Worm (Caenorhabditis elegans) whole organism, young adult: ENCODE measurements around the gene ZK563.2.

Experiments
- C06A6.2 ChIP-seq: fragments of 200-800 bp; sonication (Bioruptor generic); conservative IDR thresholded peaks from 2 replicates; pipeline ENCODE4 v1.3.6; 2022; ENCODE audit warnings: missing genetic modification characterization, missing compliant biosample characterization
- F10E7.11 ChIP-seq: sonication (generic microtip); optimal IDR thresholded peaks from 2 replicates; lab custom pipeline; 2017; ENCODE audit warnings: mild to moderate bottlenecking, missing genetic modification characterization, moderate library complexity, missing compliant biosample characterization
- F23B12.7 ChIP-seq: sonication (generic microtip); optimal IDR thresholded peaks from 2 replicates; lab custom pipeline; 2017; ENCODE audit warnings: missing genetic modification characterization, mild to moderate bottlenecking, missing compliant biosample characterization, antibody characterized with exemption, moderate library complexity; ENCODE audit not compliant: insufficient read depth
- F52B5.7 ChIP-seq: sonication (generic microtip); optimal IDR thresholded peaks from 2 replicates; lab custom pipeline; 2016; ENCODE audit warnings: mild to moderate bottlenecking, missing genetic modification characterization, missing compliant biosample characterization
- F57C9.4 ChIP-seq: sonication (generic microtip); optimal IDR thresholded peaks from 2 replicates; lab custom pipeline; 2017; ENCODE audit warnings: mild to moderate bottlenecking, missing genetic modification characterization, missing compliant biosample characterization
- K11D2.4 ChIP-seq: fragments of 200-800 bp; sonication (Bioruptor generic); IDR thresholded peaks from 2 replicates; pipeline ENCODE4 v1.3.6; 2022; ENCODE audit warnings: missing genetic modification reagents, missing genetic modification characterization, missing compliant biosample characterization
- Y53G8AR.9 ChIP-seq: fragments of 200-800 bp; sonication (Bioruptor generic); conservative IDR thresholded peaks from 2 replicates; pipeline ENCODE4 v1.3.6; 2022; ENCODE audit warnings: missing genetic modification reagents, missing genetic modification characterization, missing compliant biosample characterization
- Y56A3A.18 ChIP-seq: fragments of 200-800 bp; sonication (Bioruptor generic); IDR thresholded peaks from 2 replicates; pipeline ENCODE4 v1.3.6; 2022; ENCODE audit warnings: missing genetic modification reagents, missing genetic modification characterization, missing compliant biosample characterization
- ZK185.1 ChIP-seq: sonication (generic microtip); optimal IDR thresholded peaks from 2 replicates; lab custom pipeline; 2016; ENCODE audit warnings: mild to moderate bottlenecking, missing genetic modification characterization, missing compliant biosample characterization; ENCODE audit not compliant: poor library complexity, severe bottlenecking
- akir-1 ChIP-seq: fragments of 200-800 bp; sonication (Bioruptor generic); optimal IDR thresholded peaks from 2 replicates; lab custom pipeline; 2018; ENCODE audit warnings: mild to moderate bottlenecking, missing genetic modification characterization, moderate library complexity, missing compliant biosample characterization
- athp-1 ChIP-seq: sonication (generic microtip); optimal IDR thresholded peaks from 2 replicates; lab custom pipeline; 2017; ENCODE audit warnings: mild to moderate bottlenecking, missing genetic modification characterization, missing compliant biosample characterization
- bed-2 ChIP-seq: fragments of 200-800 bp; sonication (Bioruptor generic); IDR thresholded peaks from 2 replicates; pipeline ENCODE4 v1.3.6; 2022; ENCODE audit warnings: missing genetic modification reagents, missing genetic modification characterization, missing compliant biosample characterization
- cebp-1 ChIP-seq, 2 experiments: fragments of 200-800 bp in 1 of 2; sonication (Bioruptor generic) in 1 of 2; sonication (generic microtip) in 1 of 2; IDR thresholded peaks in 1 of 2; optimal IDR thresholded peaks in 1 of 2; 2 replicates each; pipeline versions ENCODE4 v1.3.6 to Lab custom; 2017 to 2022; ENCODE audit warnings: missing compliant biosample characterization in 2 of 2, missing genetic modification characterization in 2 of 2, mild to moderate bottlenecking in 1 of 2, missing genetic modification reagents in 1 of 2, moderate library complexity in 1 of 2
- ceh-27 ChIP-seq: fragments of 200-800 bp; sonication (Bioruptor generic); optimal IDR thresholded peaks from 2 replicates; lab custom pipeline; 2018; ENCODE audit warnings: mild to moderate bottlenecking, missing genetic modification characterization, moderate library complexity, missing compliant biosample characterization
- ceh-79 ChIP-seq: sonication (generic microtip); optimal IDR thresholded peaks from 2 replicates; lab custom pipeline; 2017; ENCODE audit warnings: mild to moderate bottlenecking, missing genetic modification characterization, missing compliant biosample characterization
- ceh-91 ChIP-seq: fragments of 200-800 bp; sonication (Bioruptor generic); IDR thresholded peaks from 2 replicates; pipeline ENCODE4 v1.3.6; 2022; ENCODE audit warnings: missing genetic modification reagents, missing genetic modification characterization, missing compliant biosample characterization
- dpl-1 ChIP-seq: fragments of 150-350 bp; optimal IDR thresholded peaks from 2 replicates; lab custom pipeline; 2014; ENCODE audit warnings: missing biosample characterization, missing genetic modification reagents, missing genetic modification characterization
- efl-1 ChIP-seq: fragments of 150-350 bp; optimal IDR thresholded peaks from 2 replicates; lab custom pipeline; 2014; ENCODE audit warnings: missing biosample characterization, missing genetic modification reagents, missing genetic modification characterization
- egl-44 ChIP-seq: fragments of 200-800 bp; sonication (Bioruptor generic); IDR thresholded peaks from 2 replicates; pipeline ENCODE4 v1.3.6; 2022; ENCODE audit warnings: missing genetic modification reagents, missing genetic modification characterization, missing compliant biosample characterization
- gei-17 ChIP-seq: fragments of 200-800 bp; sonication (Bioruptor generic); optimal IDR thresholded peaks from 2 replicates; lab custom pipeline; 2018; ENCODE audit warnings: mild to moderate bottlenecking, missing genetic modification characterization, missing compliant biosample characterization
- him-1 ChIP-seq: sonication (generic microtip); optimal IDR thresholded peaks from 2 replicates; lab custom pipeline; 2016; ENCODE audit warnings: missing genotype, missing genetic modification reagents, missing genetic modification characterization, missing compliant biosample characterization
- lag-1 ChIP-seq: fragments of 200-800 bp; sonication (Bioruptor generic); IDR thresholded peaks from 2 replicates; pipeline ENCODE4 v1.3.6; 2022; ENCODE audit warnings: missing genetic modification reagents, missing genetic modification characterization, missing compliant biosample characterization
- let-526 ChIP-seq: fragments of 200-800 bp; sonication (Bioruptor generic); IDR thresholded peaks from 2 replicates; pipeline ENCODE4 v1.3.6; 2022; ENCODE audit warnings: missing genetic modification reagents, missing genetic modification characterization, missing compliant biosample characterization
- lin-26 ChIP-seq: fragments of 200-800 bp; sonication (Bioruptor generic); IDR thresholded peaks from 2 replicates; pipeline ENCODE4 v1.3.6; 2022; ENCODE audit warnings: missing genetic modification reagents, missing genetic modification characterization, missing compliant biosample characterization
- lir-1 ChIP-seq: fragments of 200-800 bp; sonication (Bioruptor generic); conservative IDR thresholded peaks from 2 replicates; pipeline ENCODE4 v1.3.6; 2022; ENCODE audit warnings: missing genetic modification reagents, missing genetic modification characterization, missing compliant biosample characterization
- madf-10 ChIP-seq: sonication (generic microtip); optimal IDR thresholded peaks from 2 replicates; lab custom pipeline; 2016; ENCODE audit warnings: mild to moderate bottlenecking, missing genetic modification characterization, missing compliant biosample characterization
- madf-3 ChIP-seq: fragments of 200-800 bp; sonication (Bioruptor generic); IDR thresholded peaks from 2 replicates; pipeline ENCODE4 v1.3.6; 2022; ENCODE audit warnings: missing genetic modification reagents, missing genetic modification characterization, missing compliant biosample characterization
- madf-6 ChIP-seq: fragments of 200-800 bp; sonication (Bioruptor generic); IDR thresholded peaks from 2 replicates; pipeline ENCODE4 v1.3.6; 2022; ENCODE audit warnings: missing genetic modification reagents, missing genetic modification characterization, missing compliant biosample characterization
- mel-28 ChIP-seq: sonication (generic microtip); optimal IDR thresholded peaks from 2 replicates; lab custom pipeline; 2016; ENCODE audit warnings: borderline replicate concordance, mild to moderate bottlenecking, missing genetic modification characterization, missing compliant biosample characterization
- mes-4 ChIP-seq: sonication (generic microtip); optimal IDR thresholded peaks from 2 replicates; lab custom pipeline; 2016; ENCODE audit warnings: missing genotype, missing genetic modification characterization, missing compliant biosample characterization
- mxl-1 ChIP-seq: sonication (generic microtip); optimal IDR thresholded peaks from 2 replicates; lab custom pipeline; 2016; ENCODE audit warnings: missing genetic modification characterization, missing compliant biosample characterization
- nfya-2 ChIP-seq: fragments of 200-800 bp; sonication (Bioruptor generic); IDR thresholded peaks from 2 replicates; pipeline ENCODE4 v1.3.6; 2022; ENCODE audit warnings: missing genetic modification reagents, missing genetic modification characterization, missing compliant biosample characterization
- nhr-80 ChIP-seq: sonication (generic microtip); optimal IDR thresholded peaks from 2 replicates; lab custom pipeline; 2016; ENCODE audit warnings: missing genetic modification characterization, missing compliant biosample characterization
- rcor-1 ChIP-seq: fragments of 200-800 bp; sonication (Bioruptor generic); IDR thresholded peaks from 2 replicates; pipeline ENCODE4 v1.3.6; 2022; ENCODE audit warnings: missing genetic modification reagents, missing genetic modification characterization, missing compliant biosample characterization
- rec-8 ChIP-seq, 2 experiments: sonication (generic microtip); optimal IDR thresholded peaks; 2 replicates each; lab custom pipeline; 2016; ENCODE audit warnings: mild to moderate bottlenecking in 2 of 2, missing genetic modification characterization in 2 of 2, missing genetic modification reagents in 2 of 2, missing genotype in 2 of 2, missing biosample characterization in 1 of 2, missing compliant biosample characterization in 1 of 2, moderate library complexity in 1 of 2
- rpc-1 ChIP-seq, 2 experiments: fragments of 150-350 bp in 1 of 2; sonication (generic microtip) in 1 of 2; optimal IDR thresholded peaks; 2 replicates each; lab custom pipeline; 2014 to 2018; ENCODE audit warnings: missing biosample characterization in 1 of 2, missing genetic modification characterization in 1 of 2, missing genetic modification reagents in 1 of 2, missing genotype in 1 of 2
- sea-2 ChIP-seq: fragments of 200-800 bp; sonication (Bioruptor generic); IDR thresholded peaks from 2 replicates; pipeline ENCODE4 v1.3.6; 2022; ENCODE audit warnings: missing genetic modification characterization, missing compliant biosample characterization
- snpc-1.3 ChIP-seq: sonication (generic microtip); optimal IDR thresholded peaks from 2 replicates; lab custom pipeline; 2017; ENCODE audit warnings: missing genetic modification characterization, mild to moderate bottlenecking, missing compliant biosample characterization, antibody characterized with exemption, moderate library complexity, missing genotype, missing genetic modification reagents; ENCODE audit not compliant: insufficient read depth
- tbp1 ChIP-seq: fragments of 200-800 bp; sonication (Bioruptor generic); optimal IDR thresholded peaks from 2 replicates; lab custom pipeline; 2018; ENCODE audit warnings: mild to moderate bottlenecking, missing genetic modification characterization, missing compliant biosample characterization
- unc-130 ChIP-seq: sonication (generic microtip); optimal IDR thresholded peaks from 2 replicates; lab custom pipeline; 2016; ENCODE audit warnings: missing genetic modification reagents, missing genetic modification characterization, missing compliant biosample characterization
- xnd-1 ChIP-seq: sonication (generic microtip); optimal IDR thresholded peaks from 2 replicates; lab custom pipeline; 2016; ENCODE audit warnings: missing genotype, missing genetic modification reagents, missing genetic modification characterization, missing compliant biosample characterization
- ztf-25 ChIP-seq: fragments of 200-800 bp; sonication (Bioruptor generic); IDR thresholded peaks from 2 replicates; pipeline ENCODE4 v1.3.6; 2022; ENCODE audit warnings: missing genetic modification reagents, missing genetic modification characterization, missing compliant biosample characterization
- ztf-26 ChIP-seq: sonication (generic microtip); optimal IDR thresholded peaks from 2 replicates; lab custom pipeline; 2017; ENCODE audit warnings: missing genetic modification characterization, missing compliant biosample characterization
- ztf-28 ChIP-seq: fragments of 200-800 bp; sonication (Bioruptor generic); IDR thresholded peaks from 2 replicates; pipeline ENCODE4 v1.3.6; 2022; ENCODE audit warnings: missing genetic modification reagents, missing genetic modification characterization, missing compliant biosample characterization
- ztf-3 ChIP-seq: fragments of 200-800 bp; sonication (Bioruptor generic); optimal IDR thresholded peaks from 2 replicates; lab custom pipeline; 2018; ENCODE audit warnings: mild to moderate bottlenecking, missing genetic modification characterization, missing compliant biosample characterization

Gene ZK563.2

DNA sequence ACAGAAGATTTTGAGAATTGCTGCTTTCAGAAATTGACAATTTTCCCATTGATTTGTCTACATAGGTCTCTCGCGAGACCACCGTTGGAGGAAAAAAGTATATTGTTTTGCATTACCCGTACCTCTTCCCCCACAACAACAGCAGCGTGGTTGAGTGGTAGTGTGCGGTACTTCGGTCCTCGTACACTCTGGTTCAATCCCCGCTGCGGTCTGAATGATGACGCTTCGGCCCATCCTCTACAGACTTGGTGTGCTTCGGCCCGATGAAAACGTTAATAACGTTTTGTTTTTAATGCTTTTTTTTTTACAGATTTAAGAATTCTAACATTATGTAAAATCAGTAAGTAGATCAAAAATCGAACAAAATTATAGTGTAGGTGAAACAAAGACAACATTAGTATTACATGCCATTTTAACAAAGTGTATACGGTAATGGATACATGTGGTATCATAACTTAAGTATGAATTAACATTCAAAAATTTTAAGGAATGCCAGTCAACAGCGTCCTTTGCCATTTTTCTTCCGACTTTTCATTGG, 20.8 kb upstream of the ZK563.2 start, which contains the start of gene ZK816.3 (continued):
- TF ChIP-seq him-1 (tag; lab: Kevin White, UChicago) (peak; percentile 78), ceh-79 (tag; lab: Kevin White, UChicago) (no peak), tbp1 (GFP tag; lab: Kevin White, UChicago) (peak; percentile 85), Y56A3A.18 (GFP tag; lab: Robert Waterston, UW) (0 out of 2 replicates have a peak, but pooled peaks have one; percentile 66), rpc-1 (optimal IDR thresholded peaks at IDR 0.05; lab: Kevin White, UChicago) (peak; percentile 77), rpc-1 (tag; optimal IDR thresholded peaks at IDR 0.05; lab: Kevin White, UChicago) (peak; percentile 85), madf-3 (GFP tag; lab: Robert Waterston, UW) (no peak), snpc-1.3 (no peak), ztf-26 (tag; lab: Kevin White, UChicago) (peak; percentile 14), gei-17 (GFP tag; lab: Kevin White, UChicago) (no peak), lin-26 (peak; percentile 83), egl-44 (GFP tag; lab: Robert Waterston, UW) (0 out of 2 replicates have a peak, but pooled peaks have one; percentile 41), rec-8 (tag; optimal IDR thresholded peaks at IDR 0.05; lab: Kevin White, UChicago) (peak; percentile 21 to 63), mes-4 (tag; lab: Kevin White, UChicago) (peak; percentile 4), sea-2 (GFP tag; lab: Robert Waterston, UW) (no peak), Y53G8AR.9 (GFP tag; lab: Robert Waterston, UW) (0 out of 2 replicates have a peak, but pooled peaks have one; percentile 27), mxl-1 (tag; lab: Kevin White, UChicago) (peak; percentile 2), C06A6.2 (GFP tag; lab: Robert Waterston, UW) (no peak), lir-1 (GFP tag; lab: Robert Waterston, UW) (no peak), madf-10 (peak; percentile 47), akir-1 (GFP tag; lab: Kevin White, UChicago) (peak; percentile 45), madf-6 (GFP tag; lab: Robert Waterston, UW) (peak; percentile 43; the same call in 1 of the 2 replicates), cebp-1 (GFP tag; IDR thresholded peaks at IDR 0.05; lab: Robert Waterston, UW) (no peak), cebp-1 (tag; optimal IDR thresholded peaks at IDR 0.05; lab: Kevin White, UChicago) (peak; percentile 30), let-526 (GFP tag; lab: Robert Waterston, UW) (0 out of 2 replicates have a peak, but pooled peaks have one; percentile 48), ZK185.1 (tag; lab: Kevin White, UChicago) (peak; percentile 50), ztf-25 (GFP tag; lab: Robert Waterston, UW) (peak; percentile 61; the same call in 1 of the 2 replicates), athp-1 (tag; lab: Kevin White, UChicago) (no peak), F23B12.7 (tag; lab: Kevin White, UChicago) (no peak), ztf-3 (GFP tag; lab: Kevin White, UChicago) (no peak), F52B5.7 (tag; lab: Kevin White, UChicago) (peak; percentile 5), ceh-27 (GFP tag; lab: Kevin White, UChicago) (peak; percentile 78), rcor-1 (GFP tag; lab: Robert Waterston, UW) (peak; percentile 69), unc-130 (GFP tag; lab: Kevin White, UChicago) (no peak), dpl-1 (GFP tag; lab: Kevin White, UChicago) (no peak)

DNA sequence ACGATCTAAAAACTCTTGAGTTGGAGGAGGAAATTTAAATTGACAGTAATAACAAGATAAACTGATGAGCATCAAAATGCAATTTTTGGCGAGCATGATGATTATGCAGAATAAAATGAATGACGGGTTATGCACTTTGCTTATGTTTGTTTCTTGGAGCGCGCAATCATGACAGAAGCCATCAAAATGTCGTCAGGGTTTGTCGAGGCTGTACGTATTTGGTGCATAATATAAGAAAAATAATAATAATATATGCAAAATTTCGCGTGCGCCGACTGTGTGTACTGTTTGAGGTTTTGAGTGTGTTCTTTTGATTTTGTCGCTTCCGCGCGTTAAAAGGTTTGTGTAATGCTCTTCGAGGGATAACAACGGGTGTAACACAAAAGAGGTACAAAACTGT, 18.5 kb upstream of the ZK563.2 start, which contains the start of gene nspg-4:
nspg-4 (minus strand) TSS at position 101 of the 400 bp plus-strand sequence.
- TF ChIP-seq bed-2 (GFP tag; lab: Robert Waterston, UW) (no peak), F10E7.11 (tag; lab: Kevin White, UChicago) (no peak), ztf-28 (GFP tag; lab: Robert Waterston, UW) (no peak), ceh-91 (no peak), nhr-80 (tag; lab: Kevin White, UChicago) (no peak), mel-28 (tag; lab: Kevin White, UChicago) (no peak), xnd-1 (no peak), K11D2.4 (GFP tag; lab: Robert Waterston, UW) (no peak), efl-1 (GFP tag; lab: Kevin White, UChicago) (no peak), ztf-3 (GFP tag; lab: Kevin White, UChicago) (no peak), C06A6.2 (GFP tag; lab: Robert Waterston, UW) (no peak), lag-1 (GFP tag; lab: Robert Waterston, UW) (no peak), nfya-2 (GFP tag; lab: Robert Waterston, UW) (no peak), egl-44 (GFP tag; lab: Robert Waterston, UW) (no peak), F57C9.4 (tag; lab: Kevin White, UChicago) (no peak)
